Worm (Caenorhabditis elegans): ENCODE measurements around the gene snr-1.

DNA sequence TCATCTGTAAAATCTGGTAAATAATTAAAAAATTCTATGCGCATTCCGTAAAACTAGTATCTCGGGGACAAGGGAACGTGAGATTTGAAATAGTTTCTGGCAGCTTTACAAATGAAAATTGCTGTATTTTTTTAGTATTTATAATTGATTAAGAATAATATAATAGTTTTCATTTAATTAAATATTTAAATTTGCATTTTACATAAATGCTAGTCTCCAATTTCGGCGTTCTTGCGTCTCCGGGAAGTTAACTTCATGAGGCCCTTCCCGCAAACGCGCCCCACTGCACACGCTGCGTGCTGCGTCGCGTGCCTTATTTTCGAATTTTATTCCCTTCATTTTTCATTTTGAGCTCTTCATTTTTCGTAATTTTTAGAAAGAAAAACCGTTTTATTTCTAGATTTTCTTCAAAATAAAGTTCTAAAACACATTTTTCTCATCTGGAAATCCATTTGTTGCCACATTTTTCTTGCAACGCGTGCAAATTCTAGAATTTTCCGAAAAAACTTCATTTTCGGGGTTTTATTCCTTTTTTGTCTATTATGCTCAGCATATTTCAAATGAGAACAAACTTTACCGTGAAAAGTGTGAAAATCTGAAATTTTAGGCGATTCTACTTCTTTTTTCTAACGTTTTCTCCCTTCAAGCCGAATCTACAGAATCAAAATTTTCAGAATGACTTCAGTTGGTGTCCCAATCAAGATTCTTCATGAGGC is at the start of gene snr-1, which contains the start of gene snx-13:
- TF ChIP-seq pha-4 (tag; optimal IDR thresholded peaks at IDR 0.05) (no peak), nfya-2 (GFP tag; IDR thresholded peaks at IDR 0.05) (no peak), snpc-4 (GFP tag; optimal IDR thresholded peaks at IDR 0.05) (peak; percentile 73), snpc-4 (tag; optimal IDR thresholded peaks at IDR 0.05) (peak; percentile 36 to 91 (median 73)), fkh-3 (tag; optimal IDR thresholded peaks at IDR 0.05) (no peak), somi-1 (GFP tag; optimal IDR thresholded peaks at IDR 0.05) (peak; percentile 24), cebp-1 (GFP tag; IDR thresholded peaks at IDR 0.05) (peak; percentile 43; the same call in 1 of the 2 replicates), cebp-1 (tag; optimal IDR thresholded peaks at IDR 0.05) (peak; percentile 67), chd-7 (tag; optimal IDR thresholded peaks at IDR 0.05) (no peak), B0035.1 (tag; optimal IDR thresholded peaks at IDR 0.05) (no peak), dpl-1 (GFP tag; optimal IDR thresholded peaks at IDR 0.05) (no peak)

All from whole organism, young adult.